Fruit fly (Drosophila melanogaster) whole organism: ENCODE data around the gene CG12010.

Experiments used
- CG8478 ChIP-seq: fragments of >200 bp; optimal IDR thresholded peaks from 2 replicates; lab custom pipeline; 2018; ENCODE audit warnings: inconsistent platforms
- Dll ChIP-seq: fragments of >200 bp; optimal IDR thresholded peaks from 2 replicates; lab custom pipeline; 2017
- EcR ChIP-seq, 2 experiments: fragments of >200 bp; optimal IDR thresholded peaks; 2 replicates each; lab custom pipeline; 2017; ENCODE audit warnings: missing biosample characterization in 2 of 2, missing genetic modification characterization in 2 of 2, missing genetic modification reagents in 2 of 2
- pan ChIP-seq: fragments of >200 bp; optimal IDR thresholded peaks from 2 replicates; lab custom pipeline; 2017
- psq ChIP-seq: fragments of >200 bp; optimal IDR thresholded peaks from 2 replicates; lab custom pipeline; 2017
- usp ChIP-seq: fragments of >200 bp; optimal IDR thresholded peaks from 2 replicates; lab custom pipeline; 2017; ENCODE audit warnings: missing biosample characterization, missing genetic modification characterization, mixed read lengths

The CG12010 gene

dm6 chr3L:3419369-3420232 is 45.5 kb downstream of the CG12010 start:
- no peak for TF ChIP-seq psq (lab: Kevin White, UChicago)
- TF ChIP-seq EcR (GFP tag; optimal IDR thresholded peaks at IDR 0.05; lab: Kevin White, UChicago) = no peak
- no peak for TF ChIP-seq Dll (lab: Kevin White, UChicago)
- TF ChIP-seq usp (GFP tag; lab: Kevin White, UChicago) = no peak
- TF ChIP-seq pan (lab: Kevin White, UChicago) = no peak
- TF ChIP-seq CG8478 (lab: Kevin White, UChicago) = no peak

- no peak for TF ChIP-seq CG8478 (lab: Kevin White, UChicago)
- TF ChIP-seq EcR (GFP tag; optimal IDR thresholded peaks at IDR 0.05; lab: Kevin White, UChicago) = no peak
- no peak for TF ChIP-seq pan (lab: Kevin White, UChicago)
- TF ChIP-seq Dll (lab: Kevin White, UChicago) = no peak
Measured at dm6 chr3L:3420237-3420643, 46.2 kb downstream of the CG12010 start.

- no peak for TF ChIP-seq EcR (GFP tag; optimal IDR thresholded peaks at IDR 0.05; lab: Kevin White, UChicago)
- no peak for TF ChIP-seq CG8478 (lab: Kevin White, UChicago)
- no peak for TF ChIP-seq Dll (lab: Kevin White, UChicago)
Measured at dm6 chr3L:3420674-3421073, 46.6 kb downstream of the CG12010 start.

- TF ChIP-seq EcR (GFP tag; optimal IDR thresholded peaks at IDR 0.05; lab: Kevin White, UChicago) (no peak), pan (lab: Kevin White, UChicago) (no peak), CG8478 (lab: Kevin White, UChicago) (no peak), usp (GFP tag; lab: Kevin White, UChicago) (no peak), psq (lab: Kevin White, UChicago) (no peak), Dll (lab: Kevin White, UChicago) (no peak)
Measured at dm6 chr3L:3423006-3423405, 48.9 kb downstream of the CG12010 start.

- TF ChIP-seq Dll (lab: Kevin White, UChicago) (no peak), EcR (GFP tag; optimal IDR thresholded peaks at IDR 0.05; lab: Kevin White, UChicago) (no peak), usp (GFP tag; lab: Kevin White, UChicago) (no peak), psq (lab: Kevin White, UChicago) (no peak), pan (lab: Kevin White, UChicago) (no peak), CG8478 (lab: Kevin White, UChicago) (no peak)
Measured at dm6 chr3L:3424846-3425245, 50.8 kb downstream of the CG12010 start, which contains the start of gene sty. TSS of gene sty (minus strand) at chr3L:3424935.
